Fruit fly (Drosophila melanogaster): Measurements from ENCODE around the gene CG4872.

CG4872 gene

DNA sequence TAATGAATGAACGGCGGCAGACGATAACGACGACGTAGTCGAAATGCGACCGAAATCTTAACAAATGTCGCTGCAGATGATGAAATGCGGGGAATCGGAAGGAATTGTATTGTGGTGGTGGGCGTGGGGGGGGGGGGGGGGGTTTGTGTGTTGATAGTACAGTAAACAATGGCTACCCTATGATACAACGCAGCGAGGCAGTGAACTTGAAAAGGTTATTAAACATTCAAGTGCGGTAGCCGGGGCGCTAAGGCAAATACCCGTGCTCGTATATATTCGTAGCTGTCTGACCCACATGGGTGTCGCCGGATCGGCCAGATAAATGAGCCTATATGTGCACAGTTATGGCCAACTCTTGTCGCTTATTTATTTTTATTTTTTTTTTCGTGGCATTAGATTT, 28.1 kb downstream of the CG4872 start:
- TF ChIP-seq Rel (GFP tag; optimal IDR thresholded peaks at IDR 0.05) (no peak), Rel (tag; optimal IDR thresholded peaks at IDR 0.05) (peak; percentile 44), usp (GFP tag; optimal IDR thresholded peaks at IDR 0.05) (no peak)

DNA sequence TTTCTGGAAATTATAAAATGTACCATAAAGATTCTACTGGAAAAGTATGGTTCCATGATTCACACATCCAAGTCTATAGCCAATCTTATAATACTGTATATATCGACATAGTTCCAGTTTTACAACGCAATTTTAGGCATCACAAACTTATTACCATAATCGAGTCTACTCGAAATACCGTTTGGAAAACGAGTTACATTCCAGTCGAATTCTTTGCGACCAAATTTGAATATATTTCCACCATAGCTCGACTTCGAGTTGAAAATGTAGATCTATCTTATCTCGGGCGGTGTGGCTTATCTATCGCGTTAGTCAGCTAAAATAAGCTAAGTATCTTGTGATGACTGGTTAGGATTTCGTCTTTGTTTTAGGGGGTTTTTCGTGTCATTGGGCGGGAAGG, 28.7 kb downstream of the CG4872 start:
- TF ChIP-seq CG32264 (GFP tag; optimal IDR thresholded peaks at IDR 0.05) (no peak), HLH106 (tag; optimal IDR thresholded peaks at IDR 0.05) (no peak), Rel (GFP tag; optimal IDR thresholded peaks at IDR 0.05) (no peak), Rel (tag; optimal IDR thresholded peaks at IDR 0.05) (peak; percentile 80)

DNA sequence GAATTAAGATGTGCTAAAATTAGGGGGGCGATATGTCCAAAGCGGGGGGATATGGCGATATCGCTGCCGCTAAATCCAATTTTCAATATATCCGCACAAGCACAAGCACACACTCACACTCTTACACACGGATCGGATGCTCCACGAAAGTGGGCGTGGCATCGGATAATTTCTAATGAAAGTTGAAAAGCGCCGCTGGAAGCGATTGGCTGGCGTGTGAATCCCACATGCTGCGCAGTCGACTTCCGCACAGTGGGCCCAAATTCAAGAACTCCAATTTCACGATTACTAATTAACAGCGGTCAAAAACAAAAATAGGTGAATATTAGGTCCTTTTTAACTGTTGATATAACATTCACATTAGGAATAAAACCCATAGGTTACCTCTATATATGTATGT, 30.8 kb downstream of the CG4872 start:
- TF ChIP-seq foxo (GFP tag; optimal IDR thresholded peaks at IDR 0.05) = no peak
- TF ChIP-seq Rel (GFP tag; optimal IDR thresholded peaks at IDR 0.05) = no peak
- TF ChIP-seq Rel (tag; optimal IDR thresholded peaks at IDR 0.05) = peak; percentile 92
- TF ChIP-seq usp (GFP tag; optimal IDR thresholded peaks at IDR 0.05) = no peak
- no peak for TF ChIP-seq Myc (optimal IDR thresholded peaks at IDR 0.05)

DNA sequence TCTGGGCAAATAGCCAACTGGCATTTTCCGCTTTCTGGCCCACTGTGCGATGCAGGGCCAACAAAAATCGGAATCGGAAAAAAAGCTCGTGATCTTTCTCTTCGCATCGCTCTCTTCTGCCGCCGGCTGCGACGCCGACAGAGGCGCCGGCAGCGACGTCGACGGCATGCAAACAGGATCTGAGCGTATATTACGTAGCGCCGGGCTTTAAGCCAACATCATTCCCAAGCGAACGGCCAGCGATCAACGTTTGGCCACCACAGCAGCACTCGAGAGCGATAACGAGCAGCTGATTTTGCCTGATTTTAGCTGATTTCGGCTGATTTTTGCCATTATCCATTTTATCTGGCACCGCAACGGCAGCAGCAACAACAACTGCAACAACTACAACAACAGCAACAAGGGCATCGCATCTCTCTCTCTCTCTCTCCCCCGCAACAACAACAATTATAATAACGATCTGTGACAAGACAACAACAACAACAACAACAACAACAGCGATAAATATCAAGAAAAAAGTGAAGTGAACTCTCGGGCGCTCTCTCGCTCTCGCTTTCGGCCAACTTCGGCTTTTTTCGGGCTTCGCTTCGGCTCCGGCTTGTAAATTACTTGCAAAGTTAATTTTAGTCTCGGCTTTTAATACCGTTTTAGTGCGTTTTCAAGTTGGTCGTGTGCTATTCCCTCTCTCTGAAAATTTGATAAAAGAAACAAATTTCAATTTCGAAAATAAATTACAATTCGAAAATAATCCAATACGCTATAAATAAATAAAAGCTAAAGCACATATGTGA, 32.0 kb downstream of the CG4872 start, which contains the start of gene CG4928:
Gene CG4928, plus strand, starts transcription at position 216 of the 791 bp plus-strand sequence.
- TF ChIP-seq lola (GFP tag; optimal IDR thresholded peaks at IDR 0.05) (no peak), fru (GFP tag; optimal IDR thresholded peaks at IDR 0.05) (peak; percentile 46), Dif (GFP tag; optimal IDR thresholded peaks at IDR 0.05; ENCODE audit: partially characterized antibody) (peak; percentile 16), Rel (GFP tag; optimal IDR thresholded peaks at IDR 0.05) (no peak), Rel (tag; optimal IDR thresholded peaks at IDR 0.05) (peak; percentile 30)

DNA sequence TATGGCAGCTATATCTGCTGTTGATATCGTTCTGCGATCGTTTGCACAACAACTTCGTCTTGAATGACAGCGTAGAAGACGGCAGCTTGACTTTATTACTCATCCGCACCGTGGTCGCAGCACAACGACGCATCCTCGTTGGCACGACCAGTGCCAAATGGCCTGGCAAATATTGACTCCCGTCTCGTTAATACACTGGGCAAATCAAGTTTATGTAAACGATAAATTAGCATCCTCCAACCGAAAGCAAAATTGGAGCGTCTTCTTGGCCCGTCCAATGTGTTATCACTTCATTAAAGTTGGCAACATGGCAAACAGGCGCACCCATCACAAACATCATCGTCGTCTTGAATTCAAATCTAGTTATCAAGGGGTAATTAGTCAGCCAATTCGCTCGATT, 36.3 kb downstream of the CG4872 start:
- no peak for TF ChIP-seq Dif (GFP tag; optimal IDR thresholded peaks at IDR 0.05; ENCODE audit: partially characterized antibody)
- peak; percentile 12 for TF ChIP-seq OdsH (GFP tag; optimal IDR thresholded peaks at IDR 0.05)
- TF ChIP-seq jim (GFP tag; optimal IDR thresholded peaks at IDR 0.05) = no peak
- TF ChIP-seq pan (optimal IDR thresholded peaks at IDR 0.05) = no peak
- peak; percentile 0 for TF ChIP-seq h (GFP tag; optimal IDR thresholded peaks at IDR 0.05)
- peak; percentile 8 for TF ChIP-seq CG32264 (GFP tag; optimal IDR thresholded peaks at IDR 0.05)

DNA sequence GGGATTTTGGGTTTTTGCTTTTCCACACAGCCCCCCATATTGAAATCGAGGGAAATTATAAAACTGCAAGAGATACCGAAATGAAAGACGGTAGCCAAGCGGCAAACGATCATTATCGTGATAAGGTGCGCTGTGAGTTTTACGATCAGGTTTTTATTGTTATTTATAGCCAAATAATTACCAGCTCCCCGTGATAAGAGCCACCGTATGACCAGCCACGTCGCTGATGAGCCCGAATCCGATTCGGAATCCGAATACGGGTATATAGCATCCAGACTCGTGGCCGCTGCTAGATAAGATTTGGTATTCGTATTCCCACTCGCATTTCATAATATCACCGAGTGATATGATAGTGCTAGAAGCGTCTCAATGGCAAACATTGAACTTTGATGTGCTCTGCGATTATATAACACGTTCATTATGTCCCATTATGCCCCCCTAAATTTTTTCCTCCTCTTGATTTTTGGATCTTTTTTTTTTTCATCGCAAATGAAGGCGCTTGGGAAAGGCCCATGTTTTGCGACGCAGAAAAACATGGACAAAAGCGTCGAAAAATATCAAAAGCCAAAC, 37.7 kb downstream of the CG4872 start:
- TF ChIP-seq Hr78 (GFP tag; optimal IDR thresholded peaks at IDR 0.05) (no peak), tai (GFP tag; optimal IDR thresholded peaks at IDR 0.05) (no peak), Sp1 (GFP tag; optimal IDR thresholded peaks at IDR 0.05) (peak; percentile 28), dsf (GFP tag; optimal IDR thresholded peaks at IDR 0.05; ENCODE audit: borderline replicate concordance) (no peak), Hr83 (GFP tag; optimal IDR thresholded peaks at IDR 0.05; ENCODE audit: poor library complexity, severe bottlenecking) (no peak), GATAd (GFP tag; optimal IDR thresholded peaks at IDR 0.05) (no peak), Jra (GFP tag; optimal IDR thresholded peaks at IDR 0.05) (no peak), dl (GFP tag; optimal IDR thresholded peaks at IDR 0.05; ENCODE audit: insufficient read depth in 1 of 2, partially characterized antibody in 2 of 2) (no peak), OdsH (GFP tag; optimal IDR thresholded peaks at IDR 0.05) (no peak), ey (GFP tag; optimal IDR thresholded peaks at IDR 0.05) (no peak), Rel (GFP tag; optimal IDR thresholded peaks at IDR 0.05) (no peak), Rel (tag; optimal IDR thresholded peaks at IDR 0.05) (peak; percentile 26), br (GFP tag; optimal IDR thresholded peaks at IDR 0.05) (no peak)

DNA sequence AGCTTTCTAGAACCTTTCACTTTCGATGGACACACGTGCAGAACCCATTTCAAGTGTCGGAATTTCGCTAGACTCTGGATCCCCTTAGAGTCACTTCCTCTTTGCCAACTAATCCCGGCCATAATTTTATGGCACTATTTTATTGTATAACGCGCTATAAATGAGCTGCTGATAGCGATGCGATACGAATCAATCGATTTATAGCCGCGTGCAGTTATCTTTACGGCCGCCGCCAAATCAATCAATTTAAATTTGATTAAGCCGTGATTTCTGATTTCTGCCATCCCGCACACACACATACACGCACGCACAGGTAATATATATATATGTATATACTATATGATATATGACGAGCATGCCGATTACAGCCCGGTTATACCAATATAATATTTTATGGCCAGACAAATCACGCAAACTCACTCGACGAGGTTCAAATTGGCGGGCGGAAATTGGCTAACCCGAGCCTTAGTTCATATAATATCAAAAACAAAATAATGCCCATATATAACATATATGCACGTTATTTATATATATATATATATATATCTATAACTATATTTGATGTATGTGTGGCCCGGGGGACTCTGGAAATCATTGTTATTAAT, 39.6 kb downstream of the CG4872 start:
- no peak for TF ChIP-seq fru (GFP tag; optimal IDR thresholded peaks at IDR 0.05)
- TF ChIP-seq Abd-B (GFP tag; optimal IDR thresholded peaks at IDR 0.05) = no peak
- TF ChIP-seq Dfd (GFP tag; optimal IDR thresholded peaks at IDR 0.05) = no peak
- TF ChIP-seq Hnf4 (GFP tag; optimal IDR thresholded peaks at IDR 0.05) = no peak
- no peak for TF ChIP-seq dsf (GFP tag; optimal IDR thresholded peaks at IDR 0.05; ENCODE audit: borderline replicate concordance)
- TF ChIP-seq tai (GFP tag; optimal IDR thresholded peaks at IDR 0.05) = no peak
- no peak for TF ChIP-seq usp (GFP tag; optimal IDR thresholded peaks at IDR 0.05)
- no peak for TF ChIP-seq brk (GFP tag; optimal IDR thresholded peaks at IDR 0.05)
- TF ChIP-seq HLH106 (tag; optimal IDR thresholded peaks at IDR 0.05) = no peak
- TF ChIP-seq dmrt93B (GFP tag; optimal IDR thresholded peaks at IDR 0.05) = no peak
- TF ChIP-seq foxo (GFP tag; optimal IDR thresholded peaks at IDR 0.05) = no peak
- no peak for TF ChIP-seq Sp1 (GFP tag; optimal IDR thresholded peaks at IDR 0.05)
- TF ChIP-seq Myc (optimal IDR thresholded peaks at IDR 0.05) = no peak
- TF ChIP-seq CrebA (GFP tag; optimal IDR thresholded peaks at IDR 0.05; ENCODE audit: borderline replicate concordance) = no peak
- no peak for TF ChIP-seq CG32264 (GFP tag; optimal IDR thresholded peaks at IDR 0.05)
- TF ChIP-seq dl (GFP tag; optimal IDR thresholded peaks at IDR 0.05; ENCODE audit: insufficient read depth in 1 of 2, partially characterized antibody in 2 of 2) = no peak
- no peak for TF ChIP-seq Hr78 (GFP tag; optimal IDR thresholded peaks at IDR 0.05)
- TF ChIP-seq Mio (GFP tag; optimal IDR thresholded peaks at IDR 0.05) = no peak
- TF ChIP-seq lola (GFP tag; optimal IDR thresholded peaks at IDR 0.05) = no peak
